Fruit fly (Drosophila melanogaster): ENCODE data around the gene Rab19.

- TF ChIP-seq rn (GFP tag; IDR thresholded peaks at IDR 0.05) (peak; percentile 4; the same call in 1 of the 2 replicates), EcR (GFP tag; optimal IDR thresholded peaks at IDR 0.05) (no peak), fd96Ca (GFP tag; IDR thresholded peaks at IDR 0.05) (no peak), Ets98B (GFP tag; IDR thresholded peaks at IDR 0.05) (no peak), CG14655 (GFP tag; optimal IDR thresholded peaks at IDR 0.05) (no peak), CG17806 (tag; optimal IDR thresholded peaks at IDR 0.05) (no peak), Pif1B (GFP tag; optimal IDR thresholded peaks at IDR 0.05) (no peak)
Observed at dm6 chr3L:8295227-8295626, 1.6 kb upstream of the Rab19 start, which contains the start of gene CG7201.

Measured in whole organism, pupa.